Worm (Caenorhabditis elegans): ENCODE measurements around the gene T16A1.4.

- TF ChIP-seq ama-1 (optimal IDR thresholded peaks at IDR 0.05), result no peak
- TF ChIP-seq sea-1 (GFP tag; conservative IDR thresholded peaks at IDR 0.05), result no peak
- no peak for TF ChIP-seq hmbx-1 (tag; optimal IDR thresholded peaks at IDR 0.05)
- TF ChIP-seq ceh-36 (tag; optimal IDR thresholded peaks at IDR 0.05), result no peak
- TF ChIP-seq tra-4 (tag; optimal IDR thresholded peaks at IDR 0.05), result no peak
- no peak for TF ChIP-seq aly-1 (tag; optimal IDR thresholded peaks at IDR 0.05)
- no peak for TF ChIP-seq scrt-1 (GFP tag; IDR thresholded peaks at IDR 0.05)
- TF ChIP-seq B0310.2 (tag; optimal IDR thresholded peaks at IDR 0.05), result no peak
- TF ChIP-seq hmg-4 (GFP tag; optimal IDR thresholded peaks at IDR 0.05), result no peak
- TF ChIP-seq F13C5.2 (tag; optimal IDR thresholded peaks at IDR 0.05), result no peak
- no peak for TF ChIP-seq pes-1 (GFP tag; IDR thresholded peaks at IDR 0.05)
- no peak for TF ChIP-seq flt-1 (GFP tag; IDR thresholded peaks at IDR 0.05)
- no peak for TF ChIP-seq ceh-13 (GFP tag; optimal IDR thresholded peaks at IDR 0.05)
- no peak for TF ChIP-seq hnd-1 (tag; optimal IDR thresholded peaks at IDR 0.05)
Observed at ce11 chrII:2109943-2110342, 28.6 kb downstream of the T16A1.4 start, which contains the start of gene R52.5.

Data from whole organism, early embryonic.